Fruit fly (Drosophila melanogaster) whole organism, prepupa: ENCODE results near the gene CG5421.

Source experiments
- CG10669 ChIP-seq: fragments of 200-800 bp; sonication (Bioruptor generic); optimal IDR thresholded peaks from 3 replicates; lab custom pipeline; 2018; ENCODE audit warnings: missing biosample characterization, mild to moderate bottlenecking, missing genetic modification characterization, moderate library complexity
- CG11294 ChIP-seq: fragments of 200-800 bp; sonication (Bioruptor generic); IDR thresholded peaks from 2 replicates; pipeline ENCODE4 v1.3.6; 2022; ENCODE audit warnings: missing biosample characterization, missing genetic modification characterization
- CG11762 ChIP-seq: fragments of 200-800 bp; sonication (Bioruptor generic); optimal IDR thresholded peaks from 3 replicates; lab custom pipeline; 2016; ENCODE audit warnings: missing biosample characterization, missing genetic modification characterization; ENCODE audit not compliant: insufficient read depth
- CG11902 ChIP-seq: fragments of 200-800 bp; sonication (Bioruptor generic); optimal IDR thresholded peaks from 3 replicates; lab custom pipeline; 2016; ENCODE audit warnings: missing biosample characterization, missing genetic modification characterization
- CG15336 ChIP-seq: fragments of 200-800 bp; sonication (Bioruptor generic); IDR thresholded peaks from 2 replicates; pipeline ENCODE4 v1.3.6; 2022; ENCODE audit warnings: missing biosample characterization, missing genetic modification characterization
- CG16779 ChIP-seq: fragments of 200-800 bp; sonication (Bioruptor generic); optimal IDR thresholded peaks from 3 replicates; lab custom pipeline; 2017; ENCODE audit warnings: missing biosample characterization, mild to moderate bottlenecking, missing genetic modification characterization
- CG3032 ChIP-seq: fragments of 200-800 bp; optimal IDR thresholded peaks from 2 replicates; lab custom pipeline; 2019; ENCODE audit warnings: missing biosample characterization, mild to moderate bottlenecking, missing genetic modification characterization, moderate library complexity
- CG31627 ChIP-seq: fragments of 200-800 bp; sonication (Bioruptor generic); optimal IDR thresholded peaks from 3 replicates; lab custom pipeline; 2016; ENCODE audit warnings: missing biosample characterization, missing genetic modification characterization
- CG32006 ChIP-seq: fragments of 200-800 bp; sonication (Bioruptor generic); optimal IDR thresholded peaks from 3 replicates; lab custom pipeline; 2017; ENCODE audit warnings: missing biosample characterization, mild to moderate bottlenecking, missing genetic modification characterization
- CG34406 ChIP-seq: fragments of 200-800 bp; sonication (Bioruptor generic); optimal IDR thresholded peaks from 3 replicates; lab custom pipeline; 2016; ENCODE audit warnings: missing biosample characterization, missing genetic modification characterization
- CG3919 ChIP-seq: fragments of 200-800 bp; sonication (Bioruptor generic); optimal IDR thresholded peaks from 3 replicates; lab custom pipeline; 2016; ENCODE audit warnings: missing biosample characterization, missing genetic modification characterization
- CG4318 ChIP-seq: fragments of 200-800 bp; sonication (Bioruptor generic); optimal IDR thresholded peaks from 3 replicates; lab custom pipeline; 2017; ENCODE audit warnings: missing biosample characterization, mild to moderate bottlenecking, missing genetic modification characterization
- CG6276 ChIP-seq: fragments of 200-800 bp; sonication (Bioruptor generic); optimal IDR thresholded peaks from 2 replicates; lab custom pipeline; 2017; ENCODE audit warnings: missing biosample characterization, mild to moderate bottlenecking, missing genetic modification characterization
- CG6792 ChIP-seq: fragments of 200-800 bp; sonication (Bioruptor generic); optimal IDR thresholded peaks from 3 replicates; lab custom pipeline; 2016; ENCODE audit warnings: missing biosample characterization, missing genetic modification characterization
- CG6808 ChIP-seq: fragments of 200-800 bp; sonication (Bioruptor generic); optimal IDR thresholded peaks from 3 replicates; lab custom pipeline; 2017; ENCODE audit warnings: missing biosample characterization, missing genetic modification characterization, mild to moderate bottlenecking, moderate library complexity, missing genetic modification reagents
- CG6854 ChIP-seq: fragments of 200-800 bp; sonication (Bioruptor generic); optimal IDR thresholded peaks from 2 replicates; lab custom pipeline; 2017; ENCODE audit warnings: missing biosample characterization, mild to moderate bottlenecking, missing genetic modification characterization
- CG7368 ChIP-seq: fragments of 200-800 bp; sonication (Bioruptor generic); optimal IDR thresholded peaks from 3 replicates; lab custom pipeline; 2016; ENCODE audit warnings: missing biosample characterization, missing genetic modification characterization
- CG8119 ChIP-seq: fragments of 200-800 bp; sonication (Bioruptor generic); IDR thresholded peaks from 3 replicates; pipeline ENCODE4 v1.3.6; 2022; ENCODE audit warnings: missing biosample characterization, missing genetic modification characterization
- CG8632 ChIP-seq: fragments of 200-800 bp; sonication (Bioruptor generic); optimal IDR thresholded peaks from 3 replicates; lab custom pipeline; 2016; ENCODE audit warnings: missing biosample characterization, missing genetic modification characterization
- Eip75B ChIP-seq: fragments of 200-800 bp; sonication (Bioruptor generic); optimal IDR thresholded peaks from 3 replicates; lab custom pipeline; 2016; ENCODE audit warnings: missing biosample characterization, missing genetic modification characterization
- Eip78C ChIP-seq: fragments of 200-800 bp; sonication (Bioruptor generic); peaks from one replicate; lab custom pipeline; 2016; ENCODE audit warnings: missing biosample characterization, missing genetic modification characterization
- Ets96B ChIP-seq: fragments of 200-800 bp; optimal IDR thresholded peaks from 2 replicates; lab custom pipeline; 2019; ENCODE audit warnings: missing biosample characterization, mild to moderate bottlenecking, missing genetic modification characterization, moderate library complexity
- Gug ChIP-seq: fragments of 200-800 bp; sonication (Bioruptor generic); IDR thresholded peaks from 2 replicates; pipeline ENCODE4 v1.3.6; 2022; ENCODE audit warnings: missing biosample characterization, missing genetic modification characterization
- Hr39 ChIP-seq: fragments of 200-800 bp; sonication (Bioruptor generic); optimal IDR thresholded peaks from 2 replicates; lab custom pipeline; 2016; ENCODE audit warnings: missing biosample characterization, missing genetic modification characterization
- Hr4 ChIP-seq: fragments of 200-800 bp; sonication (Bioruptor generic); optimal IDR thresholded peaks from 3 replicates; lab custom pipeline; 2016; ENCODE audit warnings: missing biosample characterization, missing genetic modification characterization
- Met ChIP-seq: fragments of 200-800 bp; sonication (Bioruptor generic); optimal IDR thresholded peaks from 3 replicates; lab custom pipeline; 2016; ENCODE audit warnings: missing biosample characterization, missing genetic modification characterization
- OdsH ChIP-seq: fragments of 200-800 bp; sonication (Bioruptor generic); optimal IDR thresholded peaks from 3 replicates; lab custom pipeline; 2016; ENCODE audit warnings: missing biosample characterization, missing genetic modification characterization
- Smox ChIP-seq: fragments of 200-800 bp; sonication (Bioruptor generic); optimal IDR thresholded peaks from 3 replicates; lab custom pipeline; 2016; ENCODE audit warnings: missing biosample characterization, missing genetic modification characterization
- Sox102F ChIP-seq: fragments of 200-800 bp; sonication (Bioruptor generic); optimal IDR thresholded peaks from 2 replicates; lab custom pipeline; 2016; ENCODE audit warnings: missing biosample characterization, mild to moderate bottlenecking, missing genetic modification characterization
- Sox14 ChIP-seq: fragments of 200-800 bp; sonication (Bioruptor generic); optimal IDR thresholded peaks from 3 replicates; lab custom pipeline; 2016; ENCODE audit warnings: missing biosample characterization, missing genetic modification characterization
- Sox15 ChIP-seq: fragments of 200-800 bp; sonication (Bioruptor generic); optimal IDR thresholded peaks from 3 replicates; lab custom pipeline; 2016; ENCODE audit warnings: missing biosample characterization, missing genetic modification characterization
- achi ChIP-seq: fragments of 200-800 bp; sonication (Bioruptor generic); optimal IDR thresholded peaks from 3 replicates; lab custom pipeline; 2016; ENCODE audit warnings: missing biosample characterization, missing genetic modification characterization
- acj6 ChIP-seq: fragments of 200-800 bp; sonication (Bioruptor generic); optimal IDR thresholded peaks from 3 replicates; lab custom pipeline; 2016; ENCODE audit warnings: missing biosample characterization, missing genetic modification characterization
- cyc ChIP-seq: fragments of 200-800 bp; sonication (Bioruptor generic); optimal IDR thresholded peaks from 3 replicates; lab custom pipeline; 2016; ENCODE audit warnings: missing biosample characterization, missing genetic modification characterization
- dac ChIP-seq: fragments of 200-800 bp; sonication (Bioruptor generic); optimal IDR thresholded peaks from 2 replicates; lab custom pipeline; 2017; ENCODE audit warnings: missing biosample characterization, mild to moderate bottlenecking, missing genetic modification characterization
- eg ChIP-seq: fragments of 200-800 bp; sonication (Bioruptor generic); IDR thresholded peaks from 3 replicates; pipeline ENCODE4 v1.3.6; 2022; ENCODE audit warnings: missing biosample characterization, missing genetic modification characterization
- esn ChIP-seq: fragments of 200-800 bp; sonication (Bioruptor generic); optimal IDR thresholded peaks from 2 replicates; lab custom pipeline; 2016; ENCODE audit warnings: missing biosample characterization, mild to moderate bottlenecking, missing genetic modification characterization, moderate library complexity
- fd59A ChIP-seq: fragments of 200-800 bp; sonication (Bioruptor generic); optimal IDR thresholded peaks from 2 replicates; lab custom pipeline; 2017; ENCODE audit warnings: missing biosample characterization, mild to moderate bottlenecking, missing genetic modification characterization, missing genetic modification reagents
- fd85E ChIP-seq: fragments of 200-800 bp; sonication (Bioruptor generic); optimal IDR thresholded peaks from 3 replicates; lab custom pipeline; 2016; ENCODE audit warnings: missing biosample characterization, missing genetic modification characterization
- fkh ChIP-seq: fragments of 200-800 bp; sonication (Bioruptor generic); optimal IDR thresholded peaks from 3 replicates; lab custom pipeline; 2017; ENCODE audit warnings: missing biosample characterization, mild to moderate bottlenecking, missing genetic modification characterization, moderate library complexity
- lz ChIP-seq: fragments of 200-800 bp; sonication (Bioruptor generic); optimal IDR thresholded peaks from 3 replicates; lab custom pipeline; 2016; ENCODE audit warnings: missing biosample characterization, missing genetic modification characterization
- net ChIP-seq: fragments of 200-800 bp; sonication (Bioruptor generic); optimal IDR thresholded peaks from 3 replicates; lab custom pipeline; 2016; ENCODE audit warnings: missing biosample characterization, missing genetic modification characterization
- pdm3 ChIP-seq: fragments of 200-800 bp; sonication (Bioruptor generic); optimal IDR thresholded peaks from 3 replicates; lab custom pipeline; 2016; ENCODE audit warnings: missing biosample characterization, missing genetic modification characterization
- salr ChIP-seq, 2 experiments: fragments of 200-800 bp; sonication (Bioruptor generic); optimal IDR thresholded peaks; 3 replicates each; lab custom pipeline; 2016 to 2018; ENCODE audit warnings: missing biosample characterization in 2 of 2, missing genetic modification characterization in 2 of 2, mild to moderate bottlenecking in 1 of 2
- spab ChIP-seq: fragments of 200-800 bp; sonication (Bioruptor generic); optimal IDR thresholded peaks from 2 replicates; lab custom pipeline; 2017; ENCODE audit warnings: missing biosample characterization, mild to moderate bottlenecking, missing genetic modification characterization, missing genetic modification reagents
- svp ChIP-seq: fragments of 200-800 bp; sonication (Bioruptor generic); peaks from one replicate; lab custom pipeline; 2016; ENCODE audit warnings: missing biosample characterization, missing genetic modification characterization
- vri ChIP-seq: fragments of 200-800 bp; sonication (Bioruptor generic); optimal IDR thresholded peaks from 3 replicates; lab custom pipeline; 2016; ENCODE audit warnings: missing biosample characterization, mild to moderate bottlenecking, missing genetic modification characterization

The CG5421 gene

dm6 chr2L:12427487-12428101 lies 20.3 kb downstream of the CG5421 start, which contains the start of the genes CG5446 and Trm1 (continued):
- TF ChIP-seq esn (GFP tag; lab: Kevin White, UChicago) (peak; percentile 66), CG3032 (tag; lab: Kevin White, UChicago) (peak; percentile 70), cyc (peak; percentile 26), achi (peak; percentile 78), CG31627 (GFP tag; lab: Kevin White, UChicago) (peak; percentile 22), spab (GFP tag; lab: Kevin White, UChicago) (no peak), fd85E (GFP tag; lab: Kevin White, UChicago) (no peak), CG6276 (GFP tag; lab: Kevin White, UChicago) (no peak), CG34406 (GFP tag; lab: Kevin White, UChicago) (peak; percentile 75), svp (GFP tag; lab: Kevin White, UChicago) (no peak), Ets96B (peak; percentile 74), CG6854 (GFP tag; lab: Kevin White, UChicago) (peak; percentile 25), lz (GFP tag; lab: Kevin White, UChicago) (peak; percentile 26), CG10669 (peak; percentile 33), acj6 (GFP tag; lab: Kevin White, UChicago) (peak; percentile 52), Eip75B (GFP tag; lab: Kevin White, UChicago) (peak; percentile 33), CG16779 (tag; lab: Kevin White, UChicago) (peak; percentile 45), Eip78C (GFP tag; lab: Kevin White, UChicago) (peak; percentile 83), net (GFP tag; lab: Kevin White, UChicago) (peak; percentile 43), fd59A (GFP tag; lab: Kevin White, UChicago) (no peak), Gug (GFP tag; lab: Robert Waterston, UW) (no peak), Sox14 (GFP tag; lab: Kevin White, UChicago) (peak; percentile 18), CG8119 (GFP tag; lab: Robert Waterston, UW) (peak; percentile 42; the same call in 1 of the 3 replicates), CG6792 (GFP tag; lab: Kevin White, UChicago) (peak; percentile 60), CG32006 (GFP tag; lab: Kevin White, UChicago) (peak; percentile 68), CG11762 (GFP tag; lab: Kevin White, UChicago) (no peak), Smox (GFP tag; lab: Kevin White, UChicago) (peak; percentile 23), Sox15 (GFP tag; lab: Kevin White, UChicago) (peak; percentile 8), salr (GFP tag; optimal IDR thresholded peaks at IDR 0.05; lab: Kevin White, UChicago) (peak in 1 of 2 experiments; percentile 79), eg (peak; percentile 23; the same call in 1 of the 3 replicates), CG6808 (peak; percentile 33), OdsH (peak; percentile 50), CG11294 (GFP tag; lab: Robert Waterston, UW) (no peak; the same call in 1 of the 2 replicates), CG11902 (GFP tag; lab: Kevin White, UChicago) (no peak)

dm6 chr2L:12424555-12424954 lies 23.4 kb downstream of the CG5421 start, which contains the start of gene Fam92:
Gene Fam92 (plus strand): TSS chr2L:12424904.
- TF ChIP-seq Eip75B (GFP tag; lab: Kevin White, UChicago) (peak; percentile 22), fkh (GFP tag; lab: Kevin White, UChicago) (no peak), Gug (GFP tag; lab: Robert Waterston, UW) (no peak), dac (GFP tag; lab: Kevin White, UChicago) (no peak), CG31627 (GFP tag; lab: Kevin White, UChicago) (peak; percentile 67), CG6808 (peak; percentile 30), acj6 (GFP tag; lab: Kevin White, UChicago) (peak; percentile 15), CG3032 (tag; lab: Kevin White, UChicago) (peak; percentile 40), Hr39 (GFP tag; lab: Kevin White, UChicago) (peak; percentile 70), Sox102F (peak; percentile 49), CG10669 (peak; percentile 2), Sox14 (GFP tag; lab: Kevin White, UChicago) (peak; percentile 47), CG6276 (GFP tag; lab: Kevin White, UChicago) (no peak), CG11294 (GFP tag; lab: Robert Waterston, UW) (no peak), CG7368 (GFP tag; lab: Kevin White, UChicago) (peak; percentile 13), CG8632 (GFP tag; lab: Kevin White, UChicago) (no peak), Smox (GFP tag; lab: Kevin White, UChicago) (peak; percentile 41), CG3919 (peak; percentile 55), CG4318 (GFP tag; lab: Kevin White, UChicago) (no peak), cyc (peak; percentile 66), esn (GFP tag; lab: Kevin White, UChicago) (peak; percentile 71), CG15336 (GFP tag; lab: Robert Waterston, UW) (no peak), pdm3 (GFP tag; lab: Kevin White, UChicago) (peak; percentile 56), Met (peak; percentile 60), CG32006 (GFP tag; lab: Kevin White, UChicago) (peak; percentile 0), CG6792 (GFP tag; lab: Kevin White, UChicago) (peak; percentile 9), vri (GFP tag; lab: Kevin White, UChicago) (peak; percentile 17), net (GFP tag; lab: Kevin White, UChicago) (no peak), OdsH (peak; percentile 35), Hr4 (GFP tag; lab: Kevin White, UChicago) (peak; percentile 19), lz (GFP tag; lab: Kevin White, UChicago) (peak; percentile 69)
